Fruit fly (Drosophila melanogaster): ENCODE data around the gene CG4849.
A peak's percentile ranks its signal among the peaks of the same experiment; 100 is the strongest.

CG4849 gene

dm6 chr3R:27945398-27945797 lies 17.8 kb upstream of the CG4849 start:
- no peak for TF ChIP-seq CG43689 (GFP tag; IDR thresholded peaks at IDR 0.05)
- TF ChIP-seq sens (GFP tag) = peak; percentile 23
- TF ChIP-seq CG1647 (GFP tag; optimal IDR thresholded peaks at IDR 0.05) = no peak
- no peak for TF ChIP-seq B-H2 (GFP tag; optimal IDR thresholded peaks at IDR 0.05)

- TF ChIP-seq CG6813 (GFP tag; optimal IDR thresholded peaks at IDR 0.05) (peak; percentile 43), scrt (GFP tag; optimal IDR thresholded peaks at IDR 0.05) (no peak), CG7928 (GFP tag; optimal IDR thresholded peaks at IDR 0.05) (no peak), CG4707 (GFP tag; optimal IDR thresholded peaks at IDR 0.05) (no peak), crp (GFP tag; optimal IDR thresholded peaks at IDR 0.05) (no peak), CG11093 (GFP tag; IDR thresholded peaks at IDR 0.05) (peak; percentile 10; the same call in 1 of the 3 replicates), kni (GFP tag; optimal IDR thresholded peaks at IDR 0.05) (peak; percentile 81), Med (GFP tag) (peak; percentile 36), tll (GFP tag; optimal IDR thresholded peaks at IDR 0.05) (peak in 1 of 2 experiments; percentile 48), CG7271 (tag; optimal IDR thresholded peaks at IDR 0.05) (no peak), psq (GFP tag; optimal IDR thresholded peaks at IDR 0.05) (no peak), ro (GFP tag; IDR thresholded peaks at IDR 0.05) (no peak), Bgb (GFP tag; IDR thresholded peaks at IDR 0.05; ENCODE audit: partially characterized antibody) (no peak), CG11696 (GFP tag; IDR thresholded peaks at IDR 0.05) (no peak), Xrp1 (GFP tag; IDR thresholded peaks at IDR 0.05) (peak; percentile 48; the same call in 1 of the 2 replicates), Ptx1 (GFP tag; IDR thresholded peaks at IDR 0.05) (no peak), CG6765 (GFP tag; optimal IDR thresholded peaks at IDR 0.05) (no peak), Nf-YA (GFP tag; IDR thresholded peaks at IDR 0.05) (no peak), CG3995 (GFP tag; optimal IDR thresholded peaks at IDR 0.05) (no peak), CG4854 (GFP tag; optimal IDR thresholded peaks at IDR 0.05) (no peak), HLH3B (GFP tag; IDR thresholded peaks at IDR 0.05) (0 out of 2 replicates have a peak, but pooled peaks have one; percentile 11), CG10267 (tag; optimal IDR thresholded peaks at IDR 0.05) (no peak), CG11398 (GFP tag; optimal IDR thresholded peaks at IDR 0.05) (no peak), Dp (GFP tag; optimal IDR thresholded peaks at IDR 0.05) (no peak), Adf1 (GFP tag; IDR thresholded peaks at IDR 0.05) (no peak), CG8281 (tag; optimal IDR thresholded peaks at IDR 0.05) (no peak), sqz (GFP tag; optimal IDR thresholded peaks at IDR 0.05) (no peak), CG10431 (GFP tag; optimal IDR thresholded peaks at IDR 0.05) (peak; percentile 49), HLHmδ (GFP tag; optimal IDR thresholded peaks at IDR 0.05) (peak; percentile 55), wek (GFP tag; optimal IDR thresholded peaks at IDR 0.05) (peak; percentile 57), odd (GFP tag; optimal IDR thresholded peaks at IDR 0.05) (peak; percentile 34), en (GFP tag; optimal IDR thresholded peaks at IDR 0.05) (no peak), CG7357 (GFP tag; IDR thresholded peaks at IDR 0.05) (no peak), p53 (GFP tag; optimal IDR thresholded peaks at IDR 0.05) (no peak), NfI (GFP tag; optimal IDR thresholded peaks at IDR 0.05) (no peak), unpg (GFP tag; optimal IDR thresholded peaks at IDR 0.05) (peak; percentile 8), jigr1 (GFP tag; IDR thresholded peaks at IDR 0.05) (no peak), Nf-YC (tag; optimal IDR thresholded peaks at IDR 0.05) (no peak), GATAe (GFP tag; conservative IDR thresholded peaks at IDR 0.05) (peak; percentile 71), Ada2b (GFP tag; IDR thresholded peaks at IDR 0.05) (no peak), Sox102F (GFP tag; optimal IDR thresholded peaks at IDR 0.05) (no peak), nom (GFP tag; optimal IDR thresholded peaks at IDR 0.05) (no peak), CG4424 (GFP tag; optimal IDR thresholded peaks at IDR 0.05) (no peak), dysf (GFP tag; IDR thresholded peaks at IDR 0.05) (no peak)
Observed at dm6 chr3R:27946555-27947204, 16.5 kb upstream of the CG4849 start.
